Fruit fly (Drosophila melanogaster) whole organism, prepupa: ENCODE data around the gene Cp110.

Experiments used
- Blimp-1 ChIP-seq: fragments of 200-800 bp; sonication (Bioruptor generic); optimal IDR thresholded peaks from 3 replicates; lab custom pipeline; 2017; ENCODE audit warnings: missing biosample characterization, missing genetic modification characterization, mild to moderate bottlenecking, moderate library complexity, missing genetic modification reagents
- CG10669 ChIP-seq: fragments of 200-800 bp; sonication (Bioruptor generic); optimal IDR thresholded peaks from 3 replicates; lab custom pipeline; 2018; ENCODE audit warnings: missing biosample characterization, mild to moderate bottlenecking, missing genetic modification characterization, moderate library complexity
- CG11294 ChIP-seq: fragments of 200-800 bp; sonication (Bioruptor generic); IDR thresholded peaks from 2 replicates; pipeline ENCODE4 v1.3.6; 2022; ENCODE audit warnings: missing biosample characterization, missing genetic modification characterization
- CG11902 ChIP-seq: fragments of 200-800 bp; sonication (Bioruptor generic); optimal IDR thresholded peaks from 3 replicates; lab custom pipeline; 2016; ENCODE audit warnings: missing biosample characterization, missing genetic modification characterization
- CG15336 ChIP-seq: fragments of 200-800 bp; sonication (Bioruptor generic); IDR thresholded peaks from 2 replicates; pipeline ENCODE4 v1.3.6; 2022; ENCODE audit warnings: missing biosample characterization, missing genetic modification characterization
- CG31627 ChIP-seq: fragments of 200-800 bp; sonication (Bioruptor generic); optimal IDR thresholded peaks from 3 replicates; lab custom pipeline; 2016; ENCODE audit warnings: missing biosample characterization, missing genetic modification characterization
- CG34406 ChIP-seq: fragments of 200-800 bp; sonication (Bioruptor generic); optimal IDR thresholded peaks from 3 replicates; lab custom pipeline; 2016; ENCODE audit warnings: missing biosample characterization, missing genetic modification characterization
- CG3919 ChIP-seq: fragments of 200-800 bp; sonication (Bioruptor generic); optimal IDR thresholded peaks from 3 replicates; lab custom pipeline; 2016; ENCODE audit warnings: missing biosample characterization, missing genetic modification characterization
- CG6792 ChIP-seq: fragments of 200-800 bp; sonication (Bioruptor generic); optimal IDR thresholded peaks from 3 replicates; lab custom pipeline; 2016; ENCODE audit warnings: missing biosample characterization, missing genetic modification characterization
- CG6854 ChIP-seq: fragments of 200-800 bp; sonication (Bioruptor generic); optimal IDR thresholded peaks from 2 replicates; lab custom pipeline; 2017; ENCODE audit warnings: missing biosample characterization, mild to moderate bottlenecking, missing genetic modification characterization
- CG8119 ChIP-seq: fragments of 200-800 bp; sonication (Bioruptor generic); IDR thresholded peaks from 3 replicates; pipeline ENCODE4 v1.3.6; 2022; ENCODE audit warnings: missing biosample characterization, missing genetic modification characterization
- CG8632 ChIP-seq: fragments of 200-800 bp; sonication (Bioruptor generic); optimal IDR thresholded peaks from 3 replicates; lab custom pipeline; 2016; ENCODE audit warnings: missing biosample characterization, missing genetic modification characterization
- CG9139 ChIP-seq: fragments of 200-800 bp; sonication (Bioruptor generic); optimal IDR thresholded peaks from 3 replicates; lab custom pipeline; 2017; ENCODE audit warnings: missing biosample characterization, mild to moderate bottlenecking, missing genetic modification characterization
- Eip75B ChIP-seq: fragments of 200-800 bp; sonication (Bioruptor generic); optimal IDR thresholded peaks from 3 replicates; lab custom pipeline; 2016; ENCODE audit warnings: missing biosample characterization, missing genetic modification characterization
- Eip78C ChIP-seq: fragments of 200-800 bp; sonication (Bioruptor generic); peaks from one replicate; lab custom pipeline; 2016; ENCODE audit warnings: missing biosample characterization, missing genetic modification characterization
- Eip93F ChIP-seq: fragments of 200-800 bp; sonication (Bioruptor generic); optimal IDR thresholded peaks from 2 replicates; lab custom pipeline; 2016; ENCODE audit warnings: missing biosample characterization, mild to moderate bottlenecking, missing genetic modification characterization
- Ets21C ChIP-seq: fragments of 200-800 bp; sonication (Bioruptor generic); optimal IDR thresholded peaks from 3 replicates; lab custom pipeline; 2016; ENCODE audit warnings: missing biosample characterization, missing genetic modification characterization
- Ets96B ChIP-seq: fragments of 200-800 bp; optimal IDR thresholded peaks from 2 replicates; lab custom pipeline; 2019; ENCODE audit warnings: missing biosample characterization, mild to moderate bottlenecking, missing genetic modification characterization, moderate library complexity
- Hr4 ChIP-seq: fragments of 200-800 bp; sonication (Bioruptor generic); optimal IDR thresholded peaks from 3 replicates; lab custom pipeline; 2016; ENCODE audit warnings: missing biosample characterization, missing genetic modification characterization
- Met ChIP-seq: fragments of 200-800 bp; sonication (Bioruptor generic); optimal IDR thresholded peaks from 3 replicates; lab custom pipeline; 2016; ENCODE audit warnings: missing biosample characterization, missing genetic modification characterization
- Sox14 ChIP-seq: fragments of 200-800 bp; sonication (Bioruptor generic); optimal IDR thresholded peaks from 3 replicates; lab custom pipeline; 2016; ENCODE audit warnings: missing biosample characterization, missing genetic modification characterization
- Sox15 ChIP-seq: fragments of 200-800 bp; sonication (Bioruptor generic); optimal IDR thresholded peaks from 3 replicates; lab custom pipeline; 2016; ENCODE audit warnings: missing biosample characterization, missing genetic modification characterization
- dac ChIP-seq: fragments of 200-800 bp; sonication (Bioruptor generic); optimal IDR thresholded peaks from 2 replicates; lab custom pipeline; 2017; ENCODE audit warnings: missing biosample characterization, mild to moderate bottlenecking, missing genetic modification characterization
- esn ChIP-seq: fragments of 200-800 bp; sonication (Bioruptor generic); optimal IDR thresholded peaks from 2 replicates; lab custom pipeline; 2016; ENCODE audit warnings: missing biosample characterization, mild to moderate bottlenecking, missing genetic modification characterization, moderate library complexity
- fd85E ChIP-seq: fragments of 200-800 bp; sonication (Bioruptor generic); optimal IDR thresholded peaks from 3 replicates; lab custom pipeline; 2016; ENCODE audit warnings: missing biosample characterization, missing genetic modification characterization
- fkh ChIP-seq: fragments of 200-800 bp; sonication (Bioruptor generic); optimal IDR thresholded peaks from 3 replicates; lab custom pipeline; 2017; ENCODE audit warnings: missing biosample characterization, mild to moderate bottlenecking, missing genetic modification characterization, moderate library complexity
- pdm3 ChIP-seq: fragments of 200-800 bp; sonication (Bioruptor generic); optimal IDR thresholded peaks from 3 replicates; lab custom pipeline; 2016; ENCODE audit warnings: missing biosample characterization, missing genetic modification characterization
- spab ChIP-seq: fragments of 200-800 bp; sonication (Bioruptor generic); optimal IDR thresholded peaks from 2 replicates; lab custom pipeline; 2017; ENCODE audit warnings: missing biosample characterization, mild to moderate bottlenecking, missing genetic modification characterization, missing genetic modification reagents
- ss ChIP-seq, 2 experiments: fragments of 200-800 bp; sonication (Bioruptor generic); optimal IDR thresholded peaks; 2 replicates in 1 of 2; 3 replicates in 1 of 2; lab custom pipeline; 2017 to 2018; ENCODE audit warnings: mild to moderate bottlenecking in 2 of 2, missing biosample characterization in 2 of 2, missing genetic modification characterization in 2 of 2, moderate library complexity in 1 of 2
- svp ChIP-seq: fragments of 200-800 bp; sonication (Bioruptor generic); peaks from one replicate; lab custom pipeline; 2016; ENCODE audit warnings: missing biosample characterization, missing genetic modification characterization
- vri ChIP-seq: fragments of 200-800 bp; sonication (Bioruptor generic); optimal IDR thresholded peaks from 3 replicates; lab custom pipeline; 2016; ENCODE audit warnings: missing biosample characterization, mild to moderate bottlenecking, missing genetic modification characterization

Cp110 gene

DNA sequence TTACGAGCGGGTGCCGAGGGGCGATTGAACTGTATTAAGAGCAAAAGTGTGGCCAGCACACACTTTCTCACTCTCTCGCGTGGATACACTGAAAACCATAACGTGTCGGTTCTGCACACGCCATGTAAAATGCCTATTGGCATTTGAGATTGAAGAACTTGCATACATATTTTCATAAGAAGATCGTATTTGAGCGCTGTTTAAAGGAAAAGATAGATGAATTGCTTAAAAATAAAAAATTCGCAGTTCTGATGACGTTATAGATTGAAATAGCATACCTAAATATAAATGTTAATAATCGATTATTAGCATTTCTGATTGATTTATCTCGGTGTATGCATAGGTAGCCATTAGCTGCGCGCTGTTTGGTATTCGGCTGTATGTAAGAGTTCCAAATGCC lies 27.2 kb downstream of the Cp110 start (continued):
- TF ChIP-seq ss (GFP tag; optimal IDR thresholded peaks at IDR 0.05; lab: Kevin White, UChicago) (no peak), CG9139 (GFP tag; lab: Kevin White, UChicago) (no peak), Eip75B (GFP tag; lab: Kevin White, UChicago) (no peak), Met (GFP tag; lab: Kevin White, UChicago) (peak; percentile 2), fkh (GFP tag; lab: Kevin White, UChicago) (no peak), CG6854 (GFP tag; lab: Kevin White, UChicago) (no peak), CG8119 (GFP tag; lab: Robert Waterston, UW) (peak; percentile 69; the same call in 2 of the 3 replicates), Hr4 (GFP tag; lab: Kevin White, UChicago) (peak; percentile 69), vri (GFP tag; lab: Kevin White, UChicago) (no peak), CG3919 (GFP tag; lab: Kevin White, UChicago) (no peak), esn (GFP tag; lab: Kevin White, UChicago) (no peak), CG15336 (peak; percentile 65), Sox15 (no peak)

DNA sequence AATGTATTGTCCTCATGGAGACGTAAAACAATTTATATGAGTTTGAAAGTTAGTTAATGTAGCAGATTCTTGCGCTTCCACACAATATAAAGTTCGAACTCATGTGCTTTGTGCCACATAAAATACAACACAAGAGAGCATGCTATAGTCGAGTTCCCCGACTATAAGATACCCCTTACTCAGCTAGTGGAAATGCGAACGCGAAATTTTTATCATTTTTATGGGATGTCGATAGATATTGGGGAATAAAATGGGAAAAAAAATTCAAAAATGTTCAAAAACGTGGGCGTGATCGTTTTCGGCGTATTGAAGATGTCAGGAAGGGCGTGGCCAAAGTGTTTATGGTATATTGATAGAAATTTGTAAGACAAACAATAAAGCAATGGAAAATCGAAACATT lies 28.9 kb downstream of the Cp110 start:
- TF ChIP-seq Sox14 (GFP tag; lab: Kevin White, UChicago) = no peak
- no peak for TF ChIP-seq svp (GFP tag; lab: Kevin White, UChicago)
- no peak for TF ChIP-seq pdm3 (GFP tag; lab: Kevin White, UChicago)
- TF ChIP-seq CG6792 = no peak
- no peak for TF ChIP-seq CG15336
- TF ChIP-seq Eip78C = no peak
- no peak for TF ChIP-seq CG11902 (GFP tag; lab: Kevin White, UChicago)
- no peak for TF ChIP-seq CG6854 (GFP tag; lab: Kevin White, UChicago)
- TF ChIP-seq Ets96B (tag; lab: Kevin White, UChicago) = no peak
- no peak for TF ChIP-seq CG11294 (GFP tag; lab: Robert Waterston, UW)
- no peak for TF ChIP-seq Ets21C
- no peak for TF ChIP-seq CG8119 (GFP tag; lab: Robert Waterston, UW)

DNA sequence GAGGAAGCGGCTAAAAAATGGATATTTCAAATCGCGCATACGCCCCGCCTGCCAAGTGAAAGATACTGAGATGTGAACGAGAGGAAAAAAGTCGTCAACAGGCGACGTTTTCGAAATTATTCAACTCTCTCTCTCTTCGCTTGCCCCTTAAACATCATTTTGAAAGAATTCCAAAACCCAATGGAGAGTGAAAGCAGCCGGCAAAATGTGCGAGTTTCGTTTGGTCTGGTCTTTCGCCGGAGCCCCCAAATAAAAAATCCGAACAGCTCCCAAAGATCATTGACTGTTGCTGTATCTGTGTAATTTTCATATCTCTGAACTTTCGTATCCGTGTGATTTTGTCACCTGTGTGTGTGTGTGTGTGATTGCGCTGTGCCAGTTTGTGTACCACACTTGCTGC lies 30.2 kb downstream of the Cp110 start:
- no peak for TF ChIP-seq fd85E
- peak; percentile 85 for TF ChIP-seq Blimp-1 (GFP tag; lab: Kevin White, UChicago)

DNA sequence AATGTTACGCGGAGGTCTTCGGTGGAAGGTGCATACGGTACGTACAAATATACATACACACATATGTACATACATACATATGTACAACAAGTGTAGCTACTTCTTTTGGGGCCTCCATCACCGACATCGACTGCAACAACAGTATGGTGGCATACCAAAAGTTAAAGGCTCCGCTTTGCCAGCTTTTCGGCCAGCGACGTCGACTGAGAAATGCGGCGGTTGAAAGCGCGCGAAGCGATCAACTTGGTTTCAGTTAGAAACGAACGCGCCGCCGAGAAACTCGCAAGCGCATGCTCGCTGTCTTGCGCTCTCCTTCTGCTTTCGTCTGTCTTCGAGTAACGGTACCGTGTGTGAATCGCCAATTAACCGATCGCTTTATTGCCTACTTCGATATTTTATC lies 33.1 kb downstream of the Cp110 start, which contains the start of gene CG17600:
Gene CG17600, plus strand, starts transcription at position 250 of the 400 bp plus-strand sequence.
- TF ChIP-seq CG10669 (GFP tag; lab: Kevin White, UChicago) = no peak
- peak; percentile 20 for TF ChIP-seq Eip78C
- no peak for TF ChIP-seq Eip93F
- no peak for TF ChIP-seq Sox15
- no peak for TF ChIP-seq dac (GFP tag; lab: Kevin White, UChicago)
- no peak for TF ChIP-seq Met (GFP tag; lab: Kevin White, UChicago)
- no peak for TF ChIP-seq CG34406 (GFP tag; lab: Kevin White, UChicago)
- TF ChIP-seq CG6792 = no peak
- peak; percentile 2 for TF ChIP-seq Blimp-1 (GFP tag; lab: Kevin White, UChicago)
- no peak for TF ChIP-seq spab (GFP tag; lab: Kevin White, UChicago)
- peak; percentile 56 for TF ChIP-seq CG6854 (GFP tag; lab: Kevin White, UChicago)
- no peak for TF ChIP-seq CG8632 (GFP tag; lab: Kevin White, UChicago)
- TF ChIP-seq CG31627 = no peak
- TF ChIP-seq svp (GFP tag; lab: Kevin White, UChicago) = no peak

DNA sequence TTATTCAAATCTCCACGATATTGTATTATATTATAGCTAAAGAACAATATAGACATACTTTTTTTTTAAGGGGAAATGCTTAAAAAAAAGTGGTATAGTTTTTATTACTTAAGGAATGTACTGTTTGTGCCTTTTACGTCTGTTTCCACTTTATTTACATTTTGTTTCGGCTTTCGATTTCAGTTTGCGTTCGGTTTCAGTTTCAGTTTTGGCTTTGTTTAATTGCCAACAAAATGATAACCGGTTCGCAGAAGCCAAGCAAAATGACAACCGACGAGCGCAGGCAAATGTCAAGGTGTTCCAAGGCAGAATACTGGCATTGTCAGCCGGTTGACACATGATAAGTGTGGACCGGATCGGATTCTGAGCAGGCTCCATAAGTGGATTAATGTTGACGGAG lies 45.3 kb downstream of the Cp110 start:
- TF ChIP-seq spab (GFP tag; lab: Kevin White, UChicago) (no peak), Blimp-1 (GFP tag; lab: Kevin White, UChicago) (peak; percentile 91), ss (GFP tag; optimal IDR thresholded peaks at IDR 0.05; lab: Kevin White, UChicago) (no peak), Eip78C (peak; percentile 41), Hr4 (GFP tag; lab: Kevin White, UChicago) (no peak)
